Worm (Caenorhabditis elegans): Measurements from ENCODE around the gene shpk-1.

DNA sequence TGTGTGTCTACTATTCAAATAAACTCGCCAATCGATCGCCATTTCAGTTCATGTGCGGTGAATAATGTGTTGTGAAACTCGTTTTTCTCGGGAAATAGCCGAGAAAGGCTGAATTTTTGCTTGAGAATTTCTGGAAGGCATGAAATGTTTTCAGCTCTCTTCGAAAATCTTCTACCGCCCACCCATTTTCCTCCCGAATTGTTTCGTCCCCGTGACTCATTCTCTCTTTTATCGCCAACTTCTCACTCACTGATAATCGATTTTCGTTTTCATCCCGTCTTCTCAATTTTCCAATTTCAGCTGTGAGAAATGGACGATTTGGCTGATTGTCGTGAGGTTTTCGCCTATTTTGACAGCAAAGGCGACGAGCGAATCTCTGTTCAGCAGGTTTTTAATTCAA lies 15.2 kb downstream of the shpk-1 start, which contains the start of gene mlc-5:
- TF ChIP-seq F49E8.2 (tag; optimal IDR thresholded peaks at IDR 0.05; ENCODE audit: insufficient read depth), result no peak
- TF ChIP-seq snpc-3.4 (tag; optimal IDR thresholded peaks at IDR 0.05), result no peak

Measured in whole organism, young adult.